In genomic region chr3R:31070732-31071131, dm6 we compare ENCODE assay signal across 1 fruit fly cellular context.
A peak's percentile ranks its signal among the peaks of the same experiment; 100 is the strongest.
TF ChIP-seq lines count a peak whose summit lies in the region.

No protein-coding gene starts in this region.

TF ChIP-seq in whole organism, embryonic, 481 proteins besides CTCF, POLR2A, EP300 and RAD21 (continued from another document):
- no peak for TF ChIP-seq CG14710 (tag; optimal IDR thresholded peaks at IDR 0.05; lab: Kevin White, UChicago)
- TF ChIP-seq croc (GFP tag; conservative IDR thresholded peaks at IDR 0.05; lab: Robert Waterston, UW): no peak
- TF ChIP-seq ems (GFP tag; optimal IDR thresholded peaks at IDR 0.05; lab: Kevin White, UChicago): no peak
- TF ChIP-seq CG11696 (GFP tag; IDR thresholded peaks at IDR 0.05; lab: Robert Waterston, UW): no peak
- peak; percentile 20 for TF ChIP-seq odd (GFP tag; optimal IDR thresholded peaks at IDR 0.05; lab: Kevin White, UChicago)
- no peak for TF ChIP-seq repo (GFP tag; optimal IDR thresholded peaks at IDR 0.05; lab: Kevin White, UChicago)
- no peak for TF ChIP-seq Bdp1 (GFP tag; optimal IDR thresholded peaks at IDR 0.05; lab: Kevin White, UChicago)
- no peak for TF ChIP-seq CG18619 (GFP tag; optimal IDR thresholded peaks at IDR 0.05; lab: Kevin White, UChicago)
- TF ChIP-seq sr (GFP tag; IDR thresholded peaks at IDR 0.05; lab: Robert Waterston, UW): no peak
- no peak for TF ChIP-seq CG2120 (GFP tag; optimal IDR thresholded peaks at IDR 0.05; lab: Kevin White, UChicago)
- 0 out of 3 replicates have a peak, but pooled peaks have one; percentile 22 for TF ChIP-seq ci (GFP tag; IDR thresholded peaks at IDR 0.05; lab: Robert Waterston, UW)
- TF ChIP-seq CG17328 (GFP tag; IDR thresholded peaks at IDR 0.05; lab: Robert Waterston, UW): no peak
- TF ChIP-seq CG12769 (tag; optimal IDR thresholded peaks at IDR 0.05; lab: Kevin White, UChicago): no peak
- no peak for TF ChIP-seq Atf-2 (GFP tag; optimal IDR thresholded peaks at IDR 0.05; lab: Kevin White, UChicago)
- no peak for TF ChIP-seq HLH3B (GFP tag; IDR thresholded peaks at IDR 0.05; lab: Robert Waterston, UW)
- TF ChIP-seq CG3407 (GFP tag; optimal IDR thresholded peaks at IDR 0.05; lab: Kevin White, UChicago): no peak
- TF ChIP-seq CG18476 (GFP tag; optimal IDR thresholded peaks at IDR 0.05; lab: Kevin White, UChicago): no peak
- TF ChIP-seq salm (tag; optimal IDR thresholded peaks at IDR 0.05; lab: Kevin White, UChicago): no peak
- no peak for TF ChIP-seq Dad (GFP tag; optimal IDR thresholded peaks at IDR 0.05; lab: Kevin White, UChicago)
- TF ChIP-seq CG7556 (GFP tag; optimal IDR thresholded peaks at IDR 0.05; lab: Kevin White, UChicago): no peak
- no peak for TF ChIP-seq chm (GFP tag; IDR thresholded peaks at IDR 0.05; lab: Robert Waterston, UW)
- no peak for TF ChIP-seq CG7963 (GFP tag; IDR thresholded peaks at IDR 0.05; lab: Robert Waterston, UW; ENCODE audit: partially characterized antibody)
- no peak for TF ChIP-seq CG10267 (tag; optimal IDR thresholded peaks at IDR 0.05; lab: Kevin White, UChicago)
- TF ChIP-seq CG4617 (GFP tag; optimal IDR thresholded peaks at IDR 0.05; lab: Kevin White, UChicago; ENCODE audit: borderline replicate concordance): no peak
- TF ChIP-seq NFAT (GFP tag; IDR thresholded peaks at IDR 0.05; lab: Robert Waterston, UW): no peak
- TF ChIP-seq Oaz (GFP tag; IDR thresholded peaks at IDR 0.05; lab: Robert Waterston, UW): no peak
- no peak for TF ChIP-seq dmrt11E (tag; optimal IDR thresholded peaks at IDR 0.05; lab: Kevin White, UChicago)
- no peak for TF ChIP-seq CG31388 (GFP tag; optimal IDR thresholded peaks at IDR 0.05; lab: Kevin White, UChicago)
- no peak for TF ChIP-seq Hey (tag; optimal IDR thresholded peaks at IDR 0.05; lab: Kevin White, UChicago)
- no peak for TF ChIP-seq CG18764 (GFP tag; optimal IDR thresholded peaks at IDR 0.05; lab: Kevin White, UChicago)
- TF ChIP-seq CG1233 (GFP tag; optimal IDR thresholded peaks at IDR 0.05; lab: Kevin White, UChicago): no peak
- TF ChIP-seq CG3163 (GFP tag; optimal IDR thresholded peaks at IDR 0.05; lab: Kevin White, UChicago): no peak
- no peak for TF ChIP-seq D (optimal IDR thresholded peaks at IDR 0.05; lab: Kevin White, UChicago)
- peak; percentile 9 for TF ChIP-seq D (GFP tag; optimal IDR thresholded peaks at IDR 0.05; lab: Kevin White, UChicago)
- peak; percentile 51 for TF ChIP-seq kni (GFP tag; optimal IDR thresholded peaks at IDR 0.05; lab: Kevin White, UChicago)
- TF ChIP-seq HLH54F (GFP tag; optimal IDR thresholded peaks at IDR 0.05; lab: Kevin White, UChicago): no peak
- peak; percentile 18 for TF ChIP-seq Vsx1 (GFP tag; optimal IDR thresholded peaks at IDR 0.05; lab: Kevin White, UChicago)
- TF ChIP-seq fd102C (GFP tag; optimal IDR thresholded peaks at IDR 0.05; lab: Kevin White, UChicago): peak; percentile 13
- TF ChIP-seq fd64A (GFP tag; optimal IDR thresholded peaks at IDR 0.05; lab: Kevin White, UChicago): peak; percentile 17
- no peak for TF ChIP-seq Rx (GFP tag; IDR thresholded peaks at IDR 0.05; lab: Robert Waterston, UW)
- peak in 1 of 2 experiments; percentile 45 for TF ChIP-seq tll (GFP tag; optimal IDR thresholded peaks at IDR 0.05; lab: Kevin White, UChicago)
TF ChIP-seq in whole organism, embryonic: peak in this region for 19.
